Worm (Caenorhabditis elegans): ENCODE data around the gene F53C11.1.

F53C11.1 gene

ce11 chrV:13812931-13813330, 37.3 kb downstream of the F53C11.1 start, which contains the start of gene ceh-24:
ceh-24 (plus strand) TSS chrV:13813231.
- TF ChIP-seq unc-62 (GFP tag; optimal IDR thresholded peaks at IDR 0.05) = no peak

ce11 chrV:13816877-13817276, 41.3 kb downstream of the F53C11.1 start, which contains the start of gene F55B12.2:
F55B12.2 (minus strand) TSS chrV:13816977.
- no peak for TF ChIP-seq unc-62 (GFP tag; optimal IDR thresholded peaks at IDR 0.05)

ce11 chrV:13818824-13819408, 43.3 kb downstream of the F53C11.1 start, which contains the start of gene sel-10:
sel-10 (plus strand) TSS chrV:13819361.
- TF ChIP-seq unc-62 (GFP tag; optimal IDR thresholded peaks at IDR 0.05) = no peak

- no peak for TF ChIP-seq unc-62 (GFP tag; optimal IDR thresholded peaks at IDR 0.05)
These were observed 47.2 kb downstream of the F53C11.1 start, which contains the start of gene hpo-31 for ce11 chrV:13822752-13823151. hpo-31 (plus strand) TSS chrV:13823052.
